Fruit fly (Drosophila melanogaster): ENCODE results near the gene CG32260.
A peak's percentile ranks its signal among the peaks of the same experiment; 100 is the strongest.

Gene CG32260

dm6 chr3L:4107120-4107519 lies 35.0 kb upstream of the CG32260 start:
- TF ChIP-seq CG9948 (tag; optimal IDR thresholded peaks at IDR 0.05) (no peak), CG15710 (tag; optimal IDR thresholded peaks at IDR 0.05) (no peak), EcR (GFP tag; optimal IDR thresholded peaks at IDR 0.05) (peak; percentile 52), CG8301 (tag; optimal IDR thresholded peaks at IDR 0.05) (no peak), CG8159 (tag; optimal IDR thresholded peaks at IDR 0.05) (no peak)

dm6 chr3L:4108072-4108843 lies 33.9 kb upstream of the CG32260 start, which contains the start of gene Ack:
Ack (plus strand) TSS chr3L:4108186.
- TF ChIP-seq Ets98B (GFP tag; IDR thresholded peaks at IDR 0.05) (no peak), Snoo (tag; optimal IDR thresholded peaks at IDR 0.05) (no peak), EcR (GFP tag; optimal IDR thresholded peaks at IDR 0.05) (no peak), CG14655 (GFP tag; optimal IDR thresholded peaks at IDR 0.05) (no peak), D1 (tag; optimal IDR thresholded peaks at IDR 0.05) (no peak), Pif1A (GFP tag; optimal IDR thresholded peaks at IDR 0.05) (no peak), CG12605 (GFP tag; IDR thresholded peaks at IDR 0.05) (no peak), CG9948 (tag; optimal IDR thresholded peaks at IDR 0.05) (no peak), CG8301 (tag; optimal IDR thresholded peaks at IDR 0.05) (no peak), Pif1B (GFP tag; optimal IDR thresholded peaks at IDR 0.05) (no peak), gl (tag; optimal IDR thresholded peaks at IDR 0.05) (no peak), CG13204 (GFP tag; optimal IDR thresholded peaks at IDR 0.05) (peak; percentile 17), CG10348 (GFP tag; IDR thresholded peaks at IDR 0.05) (no peak), CG32121 (GFP tag; IDR thresholded peaks at IDR 0.05) (peak; percentile 22; the same call in 1 of the 2 replicates)

- peak; percentile 15 for TF ChIP-seq gl (tag; optimal IDR thresholded peaks at IDR 0.05)
- peak; percentile 63 for TF ChIP-seq CG9948 (tag; optimal IDR thresholded peaks at IDR 0.05)
- TF ChIP-seq CG32121 (GFP tag; IDR thresholded peaks at IDR 0.05): peak; percentile 48
- peak; percentile 31 for TF ChIP-seq CG17806 (tag; optimal IDR thresholded peaks at IDR 0.05)
- peak; percentile 79 for TF ChIP-seq CG8301 (tag; optimal IDR thresholded peaks at IDR 0.05)
- peak; percentile 69 for TF ChIP-seq CG15710 (tag; optimal IDR thresholded peaks at IDR 0.05)
- peak; percentile 61 for TF ChIP-seq Ets98B (GFP tag; IDR thresholded peaks at IDR 0.05)
- peak; percentile 66 for TF ChIP-seq CG8159 (tag; optimal IDR thresholded peaks at IDR 0.05)
- peak; percentile 41 for TF ChIP-seq Pif1B (GFP tag; optimal IDR thresholded peaks at IDR 0.05)
- peak; percentile 39 for TF ChIP-seq CG13204 (GFP tag; optimal IDR thresholded peaks at IDR 0.05)
- no peak for TF ChIP-seq D1 (tag; optimal IDR thresholded peaks at IDR 0.05)
- TF ChIP-seq fd96Ca (GFP tag; IDR thresholded peaks at IDR 0.05): peak; percentile 55; the same call in 1 of the 3 replicates
- peak; percentile 79 for TF ChIP-seq CG14655 (GFP tag; optimal IDR thresholded peaks at IDR 0.05)
- TF ChIP-seq CG12605 (GFP tag; IDR thresholded peaks at IDR 0.05): no peak
- no peak for TF ChIP-seq CG10348 (GFP tag; IDR thresholded peaks at IDR 0.05)
- peak; percentile 81 for TF ChIP-seq Pif1A (GFP tag; optimal IDR thresholded peaks at IDR 0.05)
- no peak for TF ChIP-seq rn (GFP tag; IDR thresholded peaks at IDR 0.05)
- TF ChIP-seq CG4496 (GFP tag; IDR thresholded peaks at IDR 0.05): peak; percentile 59; the same call in 1 of the 3 replicates
- peak; percentile 58 for TF ChIP-seq Snoo (tag; optimal IDR thresholded peaks at IDR 0.05)
- peak; percentile 41 for TF ChIP-seq CG34367 (tag; optimal IDR thresholded peaks at IDR 0.05)
- no peak for TF ChIP-seq EcR (GFP tag; optimal IDR thresholded peaks at IDR 0.05)
Observed at dm6 chr3L:4108844-4109494, 33.2 kb upstream of the CG32260 start.

dm6 chr3L:4110212-4110611 lies 32.0 kb upstream of the CG32260 start:
- TF ChIP-seq CG10348 (GFP tag; IDR thresholded peaks at IDR 0.05) (no peak), EcR (GFP tag; optimal IDR thresholded peaks at IDR 0.05) (peak; percentile 92), gl (tag; optimal IDR thresholded peaks at IDR 0.05) (no peak), CG34367 (tag; optimal IDR thresholded peaks at IDR 0.05) (no peak)

- TF ChIP-seq CG8301 (tag; optimal IDR thresholded peaks at IDR 0.05): no peak
- no peak for TF ChIP-seq fd96Ca (GFP tag; IDR thresholded peaks at IDR 0.05)
- TF ChIP-seq CG10348 (GFP tag; IDR thresholded peaks at IDR 0.05): no peak
- TF ChIP-seq CG4496 (GFP tag; IDR thresholded peaks at IDR 0.05): no peak
- no peak for TF ChIP-seq Pif1B (GFP tag; optimal IDR thresholded peaks at IDR 0.05)
- TF ChIP-seq Pif1A (GFP tag; optimal IDR thresholded peaks at IDR 0.05): no peak
- TF ChIP-seq CG17806 (tag; optimal IDR thresholded peaks at IDR 0.05): no peak
- no peak for TF ChIP-seq CG34367 (tag; optimal IDR thresholded peaks at IDR 0.05)
- TF ChIP-seq CG15710 (tag; optimal IDR thresholded peaks at IDR 0.05): no peak
- no peak for TF ChIP-seq Snoo (tag; optimal IDR thresholded peaks at IDR 0.05)
- TF ChIP-seq gl (tag; optimal IDR thresholded peaks at IDR 0.05): no peak
- TF ChIP-seq CG13204 (GFP tag; optimal IDR thresholded peaks at IDR 0.05): no peak
- TF ChIP-seq CG9948 (tag; optimal IDR thresholded peaks at IDR 0.05): no peak
- no peak for TF ChIP-seq Ets98B (GFP tag; IDR thresholded peaks at IDR 0.05)
- TF ChIP-seq CG8159 (tag; optimal IDR thresholded peaks at IDR 0.05): no peak
- no peak for TF ChIP-seq rn (GFP tag; IDR thresholded peaks at IDR 0.05)
Observed at dm6 chr3L:4113998-4114397, 28.2 kb upstream of the CG32260 start.

dm6 chr3L:4115107-4115506 lies 27.1 kb upstream of the CG32260 start:
- TF ChIP-seq CG12605 (GFP tag; IDR thresholded peaks at IDR 0.05): no peak
- TF ChIP-seq Ets98B (GFP tag; IDR thresholded peaks at IDR 0.05): no peak
- no peak for TF ChIP-seq CG9948 (tag; optimal IDR thresholded peaks at IDR 0.05)
- TF ChIP-seq EcR (GFP tag; optimal IDR thresholded peaks at IDR 0.05): no peak
